Fruit fly (Drosophila melanogaster) whole organism, embryonic: ENCODE data around the gene Cat.

Source experiments
- BEAF-32 ChIP-seq: fragments of 200-800 bp; sonication (Bioruptor generic); optimal IDR thresholded peaks from 3 replicates; lab custom pipeline; 2017; ENCODE audit warnings: missing biosample characterization, missing genetic modification characterization, mild to moderate bottlenecking, moderate library complexity, missing genetic modification reagents
- CG11247 ChIP-seq: fragments of 200-800 bp; sonication (Bioruptor generic); IDR thresholded peaks from 2 replicates; pipeline ENCODE4 v1.3.6; 2022; ENCODE audit warnings: missing biosample characterization, missing genetic modification characterization
- CG11398 ChIP-seq: fragments of 200-800 bp; sonication (Bioruptor generic); optimal IDR thresholded peaks from 2 replicates; lab custom pipeline; 2016; ENCODE audit warnings: missing biosample characterization, missing genetic modification characterization
- CG14014 ChIP-seq: fragments of 200-800 bp; sonication (Bioruptor generic); IDR thresholded peaks from 2 replicates; pipeline ENCODE4 v1.3.6; 2022; ENCODE audit warnings: missing biosample characterization, missing genetic modification characterization
- CG14441 ChIP-seq: fragments of 200-800 bp; sonication (Bioruptor generic); IDR thresholded peaks from 2 replicates; pipeline ENCODE4 v1.3.6; 2022; ENCODE audit warnings: missing biosample characterization, missing genetic modification characterization
- CG14860 ChIP-seq: fragments of 200-800 bp; sonication (Bioruptor generic); IDR thresholded peaks from 3 replicates; pipeline ENCODE4 v1.3.6; 2022; ENCODE audit warnings: missing biosample characterization, missing genetic modification characterization; ENCODE audit not compliant: partially characterized antibody
- CG15011 ChIP-seq: fragments of 200-800 bp; sonication (Bioruptor generic); optimal IDR thresholded peaks from 3 replicates; lab custom pipeline; 2018; ENCODE audit warnings: missing biosample characterization, mild to moderate bottlenecking, missing genetic modification characterization
- CG1792 ChIP-seq: fragments of 200-800 bp; sonication (Bioruptor generic); optimal IDR thresholded peaks from 2 replicates; lab custom pipeline; 2016; ENCODE audit warnings: missing biosample characterization, missing genetic modification characterization
- CG30431 ChIP-seq: fragments of 200-800 bp; sonication (Bioruptor generic); optimal IDR thresholded peaks from 2 replicates; lab custom pipeline; 2017; ENCODE audit warnings: missing biosample characterization, missing genetic modification characterization
- CG31224 ChIP-seq: fragments of 200-800 bp; sonication (Bioruptor generic); IDR thresholded peaks from 2 replicates; pipeline ENCODE4 v1.3.6; 2022; ENCODE audit warnings: missing biosample characterization, missing genetic modification characterization
- CG31365 ChIP-seq: fragments of 200-800 bp; sonication (Bioruptor generic); optimal IDR thresholded peaks from 2 replicates; lab custom pipeline; 2018; ENCODE audit warnings: missing biosample characterization, mild to moderate bottlenecking, missing genetic modification characterization
- CG3281 ChIP-seq: fragments of 200-800 bp; sonication (Bioruptor generic); optimal IDR thresholded peaks from 3 replicates; lab custom pipeline; 2017; ENCODE audit warnings: missing biosample characterization, mild to moderate bottlenecking, missing genetic modification characterization
- CG6272 ChIP-seq: fragments of 200-800 bp; sonication (Bioruptor generic); IDR thresholded peaks from 2 replicates; pipeline ENCODE4 v1.3.6; 2022; ENCODE audit warnings: missing biosample characterization, missing genetic modification characterization
- CG6813 ChIP-seq: fragments of 200-800 bp; sonication (Bioruptor generic); optimal IDR thresholded peaks from 2 replicates; lab custom pipeline; 2017; ENCODE audit warnings: missing biosample characterization, missing genetic modification characterization, mild to moderate bottlenecking, moderate library complexity, missing genetic modification reagents
- CG8089 ChIP-seq: fragments of 200-800 bp; sonication (Bioruptor generic); optimal IDR thresholded peaks from 3 replicates; lab custom pipeline; 2016; ENCODE audit warnings: missing biosample characterization, missing genetic modification characterization
- CG8359 ChIP-seq: fragments of 200-800 bp; sonication (Bioruptor generic); optimal IDR thresholded peaks from 2 replicates; lab custom pipeline; 2017; ENCODE audit warnings: missing biosample characterization, mild to moderate bottlenecking, missing genetic modification characterization, borderline replicate concordance
- CG8944 ChIP-seq: fragments of 200-800 bp; sonication (Bioruptor generic); optimal IDR thresholded peaks from 3 replicates; lab custom pipeline; 2016; ENCODE audit warnings: missing biosample characterization, missing genetic modification characterization
- D ChIP-seq, 2 experiments: fragments of 200-800 bp in 1 of 2; fragments of >200 bp in 1 of 2; sonication (Bioruptor generic) in 1 of 2; optimal IDR thresholded peaks; 2 replicates in 1 of 2; 3 replicates in 1 of 2; lab custom pipeline; 2017; ENCODE audit warnings: mild to moderate bottlenecking in 1 of 2, missing biosample characterization in 1 of 2, missing genetic modification characterization in 1 of 2, missing genetic modification reagents in 1 of 2
- D19A ChIP-seq: fragments of 200-800 bp; optimal IDR thresholded peaks from 3 replicates; lab custom pipeline; 2019; ENCODE audit warnings: missing biosample characterization, mild to moderate bottlenecking, missing genetic modification characterization, moderate library complexity
- Eip74EF ChIP-seq, 2 experiments: fragments of 200-800 bp in 1 of 2; fragments of >200 bp in 1 of 2; sonication (Bioruptor generic) in 1 of 2; optimal IDR thresholded peaks; 2 replicates each; lab custom pipeline; 2017 to 2019; ENCODE audit warnings: missing biosample characterization in 2 of 2, missing genetic modification characterization in 2 of 2, mild to moderate bottlenecking in 1 of 2, moderate library complexity in 1 of 2
- Ets97D ChIP-seq: fragments of 200-800 bp; sonication (Bioruptor generic); optimal IDR thresholded peaks from 3 replicates; lab custom pipeline; 2016; ENCODE audit warnings: missing biosample characterization, missing genetic modification characterization
- Myb ChIP-seq: fragments of 200-800 bp; sonication (Bioruptor generic); optimal IDR thresholded peaks from 2 replicates; lab custom pipeline; 2016; ENCODE audit warnings: missing biosample characterization, missing genetic modification characterization
- NFAT ChIP-seq: fragments of 200-800 bp; sonication (Bioruptor generic); IDR thresholded peaks from 2 replicates; pipeline ENCODE4 v1.3.6; 2022; ENCODE audit warnings: missing biosample characterization, missing genetic modification characterization
- Nf-YB ChIP-seq: fragments of 200-800 bp; sonication (Bioruptor generic); optimal IDR thresholded peaks from 3 replicates; lab custom pipeline; 2019; ENCODE audit warnings: missing biosample characterization, mild to moderate bottlenecking, missing genetic modification characterization, moderate library complexity
- Pdp1 ChIP-seq, 2 experiments: fragments of 200-800 bp; sonication (Bioruptor generic); optimal IDR thresholded peaks; 3 replicates each; lab custom pipeline; 2016; ENCODE audit warnings: missing biosample characterization in 2 of 2, missing genetic modification characterization in 2 of 2, mild to moderate bottlenecking in 1 of 2, moderate library complexity in 1 of 2
- Side ChIP-seq: fragments of 200-800 bp; sonication (Bioruptor generic); optimal IDR thresholded peaks from 2 replicates; lab custom pipeline; 2016; ENCODE audit warnings: missing biosample characterization, missing genetic modification characterization
- Six4 ChIP-seq: fragments of 200-800 bp; sonication (Bioruptor generic); optimal IDR thresholded peaks from 2 replicates; lab custom pipeline; 2016; ENCODE audit warnings: missing biosample characterization, missing genetic modification characterization
- Stat92E ChIP-seq, 3 experiments: fragments of >200 bp in 2 of 3; fragments of 200-800 bp in 1 of 3; sonication (Bioruptor generic) in 1 of 3; optimal IDR thresholded peaks; 2 replicates each; lab custom pipeline; 2017 to 2019; ENCODE audit warnings: missing biosample characterization in 3 of 3, missing genetic modification characterization in 3 of 3, mild to moderate bottlenecking in 1 of 3, moderate library complexity in 1 of 3
- Usf ChIP-seq: fragments of 200-800 bp; sonication (Bioruptor generic); optimal IDR thresholded peaks from 2 replicates; lab custom pipeline; 2017; ENCODE audit warnings: missing genotype, missing biosample characterization, missing genetic modification characterization
- ato ChIP-seq: fragments of 200-800 bp; sonication (Bioruptor generic); IDR thresholded peaks from 2 replicates; pipeline ENCODE4 v1.3.6; 2022; ENCODE audit warnings: missing biosample characterization, missing genetic modification characterization; ENCODE audit not compliant: partially characterized antibody
- chn ChIP-seq: fragments of 200-800 bp; sonication (Bioruptor generic); optimal IDR thresholded peaks from 2 replicates; lab custom pipeline; 2016; ENCODE audit warnings: missing biosample characterization, missing genetic modification characterization
- esg ChIP-seq: fragments of 200-800 bp; sonication (Bioruptor generic); conservative IDR thresholded peaks from 2 replicates; pipeline ENCODE4 v1.3.6; 2022; ENCODE audit warnings: missing biosample characterization, missing genetic modification characterization
- eve ChIP-seq, 2 experiments: fragments of >200 bp; optimal IDR thresholded peaks; 2 replicates each; lab custom pipeline; 2017; ENCODE audit warnings: missing biosample characterization in 2 of 2, missing genetic modification characterization in 2 of 2
- eyg ChIP-seq: fragments of 200-800 bp; sonication (Bioruptor generic); optimal IDR thresholded peaks from 3 replicates; lab custom pipeline; 2016; ENCODE audit warnings: missing biosample characterization, missing genetic modification characterization
- gcm ChIP-seq: fragments of 200-800 bp; sonication (Bioruptor generic); optimal IDR thresholded peaks from 2 replicates; lab custom pipeline; 2019; ENCODE audit warnings: missing biosample characterization, mild to moderate bottlenecking, missing genetic modification characterization, moderate library complexity
- gsb ChIP-seq: fragments of 200-800 bp; sonication (Bioruptor generic); IDR thresholded peaks from 2 replicates; pipeline ENCODE4 v1.3.6; 2022; ENCODE audit warnings: missing biosample characterization, missing genetic modification characterization
- ham ChIP-seq: fragments of 200-800 bp; sonication (Bioruptor generic); IDR thresholded peaks from 2 replicates; pipeline ENCODE4 v1.3.6; 2022; ENCODE audit warnings: missing biosample characterization, missing genetic modification characterization
- ind ChIP-seq: fragments of 200-800 bp; sonication (Bioruptor generic); optimal IDR thresholded peaks from 3 replicates; lab custom pipeline; 2016; ENCODE audit warnings: missing biosample characterization, missing genetic modification characterization
- insv ChIP-seq, 2 experiments: fragments of 200-800 bp; sonication (Bioruptor generic); optimal IDR thresholded peaks; 3 replicates each; lab custom pipeline; 2016 to 2018; ENCODE audit warnings: missing biosample characterization in 2 of 2, missing genetic modification characterization in 2 of 2
- klu ChIP-seq: fragments of 200-800 bp; sonication (Bioruptor generic); IDR thresholded peaks from 2 replicates; pipeline ENCODE4 v1.3.6; 2022; ENCODE audit warnings: missing biosample characterization, missing genetic modification characterization
- nerfin-2 ChIP-seq: fragments of 200-800 bp; sonication (Bioruptor generic); IDR thresholded peaks from 2 replicates; pipeline ENCODE4 v1.3.6; 2022; ENCODE audit warnings: missing biosample characterization, missing genetic modification characterization; ENCODE audit not compliant: partially characterized antibody
- p53 ChIP-seq: fragments of 200-800 bp; sonication (Bioruptor generic); optimal IDR thresholded peaks from 2 replicates; lab custom pipeline; 2016; ENCODE audit warnings: missing biosample characterization, missing genetic modification characterization
- sd ChIP-seq: fragments of 200-800 bp; sonication (Bioruptor generic); optimal IDR thresholded peaks from 3 replicates; lab custom pipeline; 2018; ENCODE audit warnings: missing biosample characterization, mild to moderate bottlenecking, missing genetic modification characterization, moderate library complexity
- seq ChIP-seq: fragments of 200-800 bp; sonication (Bioruptor generic); IDR thresholded peaks from 2 replicates; pipeline ENCODE4 v1.3.6; 2022; ENCODE audit warnings: missing biosample characterization, missing genetic modification characterization
- so ChIP-seq: fragments of 200-800 bp; sonication (Bioruptor generic); IDR thresholded peaks from 3 replicates; pipeline ENCODE4 v1.3.6; 2022; ENCODE audit warnings: missing biosample characterization, missing genetic modification characterization
- ssp ChIP-seq: fragments of 200-800 bp; sonication (Bioruptor generic); IDR thresholded peaks from 2 replicates; pipeline ENCODE4 v1.3.6; 2022; ENCODE audit warnings: missing biosample characterization, missing genetic modification characterization
- tna ChIP-seq: fragments of 200-800 bp; sonication (Bioruptor generic); IDR thresholded peaks from 2 replicates; pipeline ENCODE4 v1.3.6; 2022; ENCODE audit warnings: missing biosample characterization, missing genetic modification characterization; ENCODE audit not compliant: partially characterized antibody
- vnd ChIP-seq: fragments of 200-800 bp; sonication (Bioruptor generic); IDR thresholded peaks from 3 replicates; pipeline ENCODE4 v1.3.6; 2022; ENCODE audit warnings: missing biosample characterization, missing genetic modification characterization; ENCODE audit not compliant: partially characterized antibody

Cat gene

DNA sequence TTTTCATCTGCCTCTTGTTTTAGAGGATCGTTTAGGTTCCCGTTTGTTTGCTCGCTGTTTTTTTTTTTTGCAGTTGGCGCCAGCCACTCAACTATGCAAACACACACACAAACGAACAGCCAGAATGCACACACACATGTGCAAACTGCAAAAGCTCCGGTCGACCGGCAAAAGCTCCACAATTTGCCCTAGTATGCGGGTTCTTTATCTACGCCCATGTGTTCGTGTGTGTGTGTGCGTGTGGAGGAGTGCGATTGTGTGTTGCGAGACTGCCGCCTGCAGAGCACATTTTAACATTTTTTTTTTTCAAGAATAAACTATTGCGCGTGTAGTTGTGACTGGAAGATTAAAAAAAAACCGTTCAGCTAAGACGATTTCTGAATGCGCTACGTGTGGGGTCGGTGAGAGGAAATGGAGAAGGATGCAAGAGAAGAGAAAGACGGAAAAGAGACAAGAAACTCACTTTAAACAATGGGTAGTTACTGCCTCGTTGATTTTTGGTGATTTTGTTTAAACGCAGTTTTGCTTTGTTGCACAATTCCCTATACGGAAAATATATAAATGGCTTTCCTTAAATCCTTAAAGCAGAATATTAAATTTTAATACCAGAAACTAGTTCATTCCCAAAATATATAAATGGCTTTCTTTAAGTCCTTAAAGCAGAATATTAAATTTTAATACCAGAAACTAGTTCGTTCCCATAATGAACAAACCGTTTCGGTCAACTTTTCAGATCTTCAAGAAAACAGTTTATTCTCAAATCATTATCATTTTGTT is 31.0 kb upstream of the Cat start:
- TF ChIP-seq vnd (GFP tag; lab: Robert Waterston, UW), result no peak
- no peak for TF ChIP-seq BEAF-32 (GFP tag; lab: Kevin White, UChicago)
- no peak for TF ChIP-seq ham (GFP tag; lab: Robert Waterston, UW)
- TF ChIP-seq ssp, result no peak
- TF ChIP-seq CG3281 (GFP tag; lab: Kevin White, UChicago), result peak; percentile 57
- TF ChIP-seq Pdp1 (GFP tag; optimal IDR thresholded peaks at IDR 0.05; lab: Kevin White, UChicago), result peak; percentile 1 to 41
- no peak for TF ChIP-seq seq (GFP tag; lab: Robert Waterston, UW)
- TF ChIP-seq Side (GFP tag; lab: Kevin White, UChicago), result no peak
- TF ChIP-seq sd, result peak; percentile 82
- TF ChIP-seq tna (GFP tag; lab: Robert Waterston, UW), result no peak; the same call in 1 of the 2 replicates
- 0 out of 2 replicates have a peak, but pooled peaks have one; percentile 19 for TF ChIP-seq esg (GFP tag; lab: Robert Waterston, UW)
- TF ChIP-seq Six4 (GFP tag; lab: Kevin White, UChicago), result no peak
- no peak for TF ChIP-seq CG6272 (GFP tag; lab: Robert Waterston, UW)
- TF ChIP-seq Myb, result peak; percentile 4
- TF ChIP-seq CG11398 (GFP tag; lab: Kevin White, UChicago), result peak; percentile 57
- peak in 1 of 3 experiments; percentile 43 for TF ChIP-seq Stat92E (GFP tag; optimal IDR thresholded peaks at IDR 0.05; lab: Kevin White, UChicago)
- TF ChIP-seq CG8944 (GFP tag; lab: Kevin White, UChicago), result peak; percentile 22
- TF ChIP-seq D (optimal IDR thresholded peaks at IDR 0.05; lab: Kevin White, UChicago), result no peak
- no peak for TF ChIP-seq D (GFP tag; optimal IDR thresholded peaks at IDR 0.05; lab: Kevin White, UChicago)
- TF ChIP-seq gsb (GFP tag; lab: Robert Waterston, UW), result no peak
- TF ChIP-seq insv (GFP tag; optimal IDR thresholded peaks at IDR 0.05; lab: Kevin White, UChicago), result no peak
- TF ChIP-seq Nf-YB (GFP tag; lab: Kevin White, UChicago), result peak; percentile 13
- TF ChIP-seq Eip74EF (GFP tag; optimal IDR thresholded peaks at IDR 0.05; lab: Kevin White, UChicago), result no peak
- TF ChIP-seq eyg (GFP tag; lab: Kevin White, UChicago), result peak; percentile 4
- no peak for TF ChIP-seq CG6813 (GFP tag; lab: Kevin White, UChicago)
- no peak; the same call in 1 of the 2 replicates for TF ChIP-seq CG11247 (GFP tag; lab: Robert Waterston, UW)
- TF ChIP-seq klu (GFP tag; lab: Robert Waterston, UW), result no peak
- peak; percentile 54; the same call in 1 of the 2 replicates for TF ChIP-seq CG14014 (GFP tag; lab: Robert Waterston, UW)
- TF ChIP-seq CG1792 (GFP tag; lab: Kevin White, UChicago), result no peak
- TF ChIP-seq NFAT (GFP tag; lab: Robert Waterston, UW), result no peak
- no peak for TF ChIP-seq Usf (GFP tag; lab: Kevin White, UChicago)
- TF ChIP-seq CG8359 (GFP tag; lab: Kevin White, UChicago), result no peak
- TF ChIP-seq ato, result no peak
- no peak for TF ChIP-seq CG8089 (GFP tag; lab: Kevin White, UChicago)
- peak; percentile 31 for TF ChIP-seq D19A (tag; lab: Kevin White, UChicago)
- no peak for TF ChIP-seq CG31365 (tag; lab: Kevin White, UChicago)
- TF ChIP-seq CG30431 (GFP tag; lab: Kevin White, UChicago), result no peak
- no peak for TF ChIP-seq so (GFP tag; lab: Robert Waterston, UW)
- no peak for TF ChIP-seq eve (GFP tag; optimal IDR thresholded peaks at IDR 0.05; lab: Kevin White, UChicago)
- no peak for TF ChIP-seq CG14860
- peak; percentile 50 for TF ChIP-seq ind (GFP tag; lab: Kevin White, UChicago)
- peak; percentile 13 for TF ChIP-seq chn (GFP tag; lab: Kevin White, UChicago)
- TF ChIP-seq p53 (GFP tag; lab: Kevin White, UChicago), result no peak
- TF ChIP-seq CG31224 (GFP tag; lab: Robert Waterston, UW), result peak; percentile 6; the same call in 1 of the 2 replicates
- TF ChIP-seq gcm (GFP tag; lab: Kevin White, UChicago), result peak; percentile 16
- peak; percentile 62 for TF ChIP-seq CG14441 (GFP tag; lab: Robert Waterston, UW)
- no peak for TF ChIP-seq CG15011
- TF ChIP-seq nerfin-2, result no peak
- TF ChIP-seq Ets97D (GFP tag; lab: Kevin White, UChicago), result no peak
